Fruit fly (Drosophila melanogaster): ENCODE measurements around the gene CG9458.
A peak's percentile ranks its signal among the peaks of the same experiment; 100 is the strongest.

The CG9458 gene

dm6 chr3R:9800644-9801330 is 18.9 kb downstream of the CG9458 start, which contains the start of the genes CG9467 and CG8526:
Gene CG9467, minus strand, starts transcription at chr3R:9801026.
Gene CG8526, plus strand, starts transcription at chr3R:9801280.
- TF ChIP-seq zfh1 (GFP tag; IDR thresholded peaks at IDR 0.05) (peak; percentile 55; the same call in 2 of the 3 replicates), cg (GFP tag; optimal IDR thresholded peaks at IDR 0.05) (no peak), hkb (optimal IDR thresholded peaks at IDR 0.05) (no peak), hkb (GFP tag; IDR thresholded peaks at IDR 0.05) (no peak), CG15601 (tag; optimal IDR thresholded peaks at IDR 0.05) (peak; percentile 65), CG6175 (GFP tag; IDR thresholded peaks at IDR 0.05) (no peak), tio (GFP tag; optimal IDR thresholded peaks at IDR 0.05) (no peak), CG3847 (GFP tag; IDR thresholded peaks at IDR 0.05) (peak; percentile 77), CG7372 (GFP tag; IDR thresholded peaks at IDR 0.05) (peak; percentile 49), Deaf1 (tag; optimal IDR thresholded peaks at IDR 0.05) (no peak), CG18619 (GFP tag; optimal IDR thresholded peaks at IDR 0.05) (peak; percentile 56), CG13624 (GFP tag; optimal IDR thresholded peaks at IDR 0.05) (peak; percentile 58), CG9437 (GFP tag; optimal IDR thresholded peaks at IDR 0.05) (peak; percentile 50), Jarid2 (GFP tag; optimal IDR thresholded peaks at IDR 0.05) (no peak), pros (GFP tag; optimal IDR thresholded peaks at IDR 0.05) (no peak), sr (GFP tag; IDR thresholded peaks at IDR 0.05) (no peak), NFAT (GFP tag; IDR thresholded peaks at IDR 0.05) (peak; percentile 64), cwo (GFP tag; optimal IDR thresholded peaks at IDR 0.05) (no peak), hb (GFP tag; IDR thresholded peaks at IDR 0.05; ENCODE audit: partially characterized antibody) (peak; percentile 70; the same call in 1 of the 3 replicates), vvl (GFP tag; IDR thresholded peaks at IDR 0.05) (peak; percentile 65; the same call in 1 of the 2 replicates), wor (GFP tag; IDR thresholded peaks at IDR 0.05) (no peak), CG2875 (GFP tag; optimal IDR thresholded peaks at IDR 0.05) (no peak), stwl (tag; optimal IDR thresholded peaks at IDR 0.05) (peak; percentile 66), Oaz (GFP tag; IDR thresholded peaks at IDR 0.05) (no peak), CG8765 (GFP tag; IDR thresholded peaks at IDR 0.05) (peak; percentile 51), cas (GFP tag; IDR thresholded peaks at IDR 0.05) (no peak), MBD-R2 (GFP tag; IDR thresholded peaks at IDR 0.05) (peak; percentile 57), Eip74EF (GFP tag; optimal IDR thresholded peaks at IDR 0.05) (no peak), sisA (GFP tag; IDR thresholded peaks at IDR 0.05) (peak; percentile 58; the same call in 1 of the 2 replicates), CG4404 (GFP tag; IDR thresholded peaks at IDR 0.05) (peak; percentile 68), D19B (GFP tag; optimal IDR thresholded peaks at IDR 0.05) (peak; percentile 50), CG10147 (GFP tag; optimal IDR thresholded peaks at IDR 0.05) (peak; percentile 78), sd (tag; optimal IDR thresholded peaks at IDR 0.05) (no peak), sna (GFP tag; IDR thresholded peaks at IDR 0.05; ENCODE audit: partially characterized antibody) (0 out of 2 replicates have a peak, but pooled peaks have one; percentile 29), sqz (GFP tag; optimal IDR thresholded peaks at IDR 0.05) (no peak), ftz-f1 (GFP tag; optimal IDR thresholded peaks at IDR 0.05) (no peak), slp2 (GFP tag; optimal IDR thresholded peaks at IDR 0.05) (no peak), CG9727 (GFP tag; optimal IDR thresholded peaks at IDR 0.05) (peak; percentile 69), fd3F (GFP tag; optimal IDR thresholded peaks at IDR 0.05) (peak; percentile 58), CG10267 (tag; optimal IDR thresholded peaks at IDR 0.05) (peak; percentile 70), inv (GFP tag; IDR thresholded peaks at IDR 0.05; ENCODE audit: partially characterized antibody) (peak; percentile 73), Doc3 (GFP tag; IDR thresholded peaks at IDR 0.05; ENCODE audit: partially characterized antibody) (peak; percentile 74), btn (GFP tag; optimal IDR thresholded peaks at IDR 0.05) (no peak), E2f1 (GFP tag; IDR thresholded peaks at IDR 0.05) (peak; percentile 38; the same call in 1 of the 2 replicates), CG16813 (GFP tag; IDR thresholded peaks at IDR 0.05; ENCODE audit: partially characterized antibody) (peak; percentile 81), Nf-YA (GFP tag; IDR thresholded peaks at IDR 0.05) (no peak), grn (GFP tag; optimal IDR thresholded peaks at IDR 0.05) (no peak), dmrt11E (tag; optimal IDR thresholded peaks at IDR 0.05) (peak; percentile 71), CG2120 (GFP tag; optimal IDR thresholded peaks at IDR 0.05) (peak; percentile 74)
